Fruit fly (Drosophila melanogaster) whole organism, embryonic: ENCODE measurements around the gene CG33946.

Experiments
- Abd-B ChIP-seq: fragments of 200-800 bp; sonication (Bioruptor generic); optimal IDR thresholded peaks from 2 replicates; lab custom pipeline; 2018; ENCODE audit warnings: missing biosample characterization, mild to moderate bottlenecking, missing genetic modification characterization, moderate library complexity
- Adf1 ChIP-seq: fragments of 200-800 bp; sonication (Bioruptor generic); IDR thresholded peaks from 2 replicates; pipeline ENCODE4 v1.3.6; 2022; ENCODE audit warnings: missing biosample characterization, missing genetic modification characterization
- CG10147 ChIP-seq: fragments of 200-800 bp; sonication (Bioruptor generic); optimal IDR thresholded peaks from 2 replicates; lab custom pipeline; 2019; ENCODE audit warnings: missing biosample characterization, mild to moderate bottlenecking, missing genetic modification characterization, moderate library complexity
- CG10462 ChIP-seq: fragments of 200-800 bp; sonication (Bioruptor generic); optimal IDR thresholded peaks from 2 replicates; lab custom pipeline; 2016; ENCODE audit warnings: missing biosample characterization, missing genetic modification characterization
- CG10543 ChIP-seq: fragments of 200-800 bp; sonication (Bioruptor generic); optimal IDR thresholded peaks from 3 replicates; lab custom pipeline; 2017; ENCODE audit warnings: missing biosample characterization, mild to moderate bottlenecking, missing genetic modification characterization, moderate library complexity
- CG10959 ChIP-seq: fragments of 200-800 bp; sonication (Bioruptor generic); IDR thresholded peaks from 2 replicates; pipeline ENCODE4 v1.3.6; 2022; ENCODE audit warnings: missing biosample characterization, missing genetic modification characterization
- CG11696 ChIP-seq: fragments of 200-800 bp; sonication (Bioruptor generic); IDR thresholded peaks from 2 replicates; pipeline ENCODE4 v1.3.6; 2022; ENCODE audit warnings: missing biosample characterization, missing genetic modification characterization
- CG11723 ChIP-seq: fragments of 200-800 bp; sonication (Bioruptor generic); optimal IDR thresholded peaks from 2 replicates; lab custom pipeline; 2017; ENCODE audit warnings: missing biosample characterization, mild to moderate bottlenecking, missing genetic modification characterization
- CG12155 ChIP-seq: fragments of 200-800 bp; sonication (Bioruptor generic); optimal IDR thresholded peaks from 3 replicates; lab custom pipeline; 2016; ENCODE audit warnings: missing biosample characterization, missing genetic modification characterization
- CG13424 ChIP-seq: fragments of 200-800 bp; sonication (Bioruptor generic); optimal IDR thresholded peaks from 2 replicates; lab custom pipeline; 2019; ENCODE audit warnings: missing biosample characterization, mild to moderate bottlenecking, missing genetic modification characterization, moderate library complexity
- CG14965 ChIP-seq: fragments of 200-800 bp; sonication (Bioruptor generic); optimal IDR thresholded peaks from 2 replicates; lab custom pipeline; 2016; ENCODE audit warnings: missing biosample characterization, missing genetic modification characterization, borderline replicate concordance
- CG15514 ChIP-seq: fragments of 200-800 bp; sonication (Bioruptor generic); optimal IDR thresholded peaks from 3 replicates; lab custom pipeline; 2017; ENCODE audit warnings: missing biosample characterization, missing genetic modification characterization, mild to moderate bottlenecking, moderate library complexity, missing genetic modification reagents
- CG1602 ChIP-seq: fragments of 200-800 bp; sonication (Bioruptor generic); optimal IDR thresholded peaks from 3 replicates; lab custom pipeline; 2016; ENCODE audit warnings: missing biosample characterization, missing genetic modification characterization
- CG16779 ChIP-seq: fragments of 200-800 bp; sonication (Bioruptor generic); IDR thresholded peaks from 2 replicates; pipeline ENCODE4 v1.3.6; 2022; ENCODE audit warnings: missing biosample characterization, missing genetic modification characterization
- CG17612 ChIP-seq: fragments of 200-800 bp; sonication (Bioruptor generic); IDR thresholded peaks from 2 replicates; pipeline ENCODE4 v1.3.6; 2022; ENCODE audit warnings: missing biosample characterization, missing genetic modification characterization
- CG17912 ChIP-seq: fragments of 200-800 bp; sonication (Bioruptor generic); optimal IDR thresholded peaks from 2 replicates; lab custom pipeline; 2018; ENCODE audit warnings: missing biosample characterization, mild to moderate bottlenecking, missing genetic modification characterization
- CG2202 ChIP-seq: fragments of 200-800 bp; sonication (Bioruptor generic); optimal IDR thresholded peaks from 2 replicates; lab custom pipeline; 2018; ENCODE audit warnings: missing biosample characterization, mild to moderate bottlenecking, missing genetic modification characterization
- CG3847 ChIP-seq: fragments of 200-800 bp; sonication (Bioruptor generic); IDR thresholded peaks from 2 replicates; pipeline ENCODE4 v1.3.6; 2022; ENCODE audit warnings: missing biosample characterization, missing genetic modification characterization
- CG4404 ChIP-seq: fragments of 200-800 bp; sonication (Bioruptor generic); IDR thresholded peaks from 2 replicates; pipeline ENCODE4 v1.3.6; 2022; ENCODE audit warnings: missing biosample characterization, missing genetic modification characterization
- CG4424 ChIP-seq: fragments of 200-800 bp; sonication (Bioruptor generic); optimal IDR thresholded peaks from 3 replicates; lab custom pipeline; 2016; ENCODE audit warnings: missing biosample characterization, missing genetic modification characterization
- CG7987 ChIP-seq: fragments of 200-800 bp; sonication (Bioruptor generic); optimal IDR thresholded peaks from 2 replicates; lab custom pipeline; 2018; ENCODE audit warnings: missing biosample characterization, mild to moderate bottlenecking, missing genetic modification characterization, moderate library complexity
- CG8388 ChIP-seq: fragments of 200-800 bp; sonication (Bioruptor generic); optimal IDR thresholded peaks from 2 replicates; lab custom pipeline; 2019; ENCODE audit warnings: missing biosample characterization, mild to moderate bottlenecking, missing genetic modification characterization, moderate library complexity
- CHES-1-like ChIP-seq: fragments of 200-800 bp; sonication (Bioruptor generic); optimal IDR thresholded peaks from 2 replicates; lab custom pipeline; 2016; ENCODE audit warnings: missing biosample characterization, missing genetic modification characterization
- Dad ChIP-seq: fragments of 200-800 bp; sonication (Bioruptor generic); optimal IDR thresholded peaks from 3 replicates; lab custom pipeline; 2016; ENCODE audit warnings: missing biosample characterization, missing genetic modification characterization
- Ets65A ChIP-seq: fragments of 200-800 bp; sonication (Bioruptor generic); peaks from one replicate; lab custom pipeline; 2016; ENCODE audit warnings: missing biosample characterization, missing genetic modification characterization
- HLH54F ChIP-seq: fragments of 200-800 bp; sonication (Bioruptor generic); optimal IDR thresholded peaks from 3 replicates; lab custom pipeline; 2016; ENCODE audit warnings: missing biosample characterization, missing genetic modification characterization
- Kr ChIP-seq: fragments of 200-800 bp; sonication (Bioruptor generic); optimal IDR thresholded peaks from 2 replicates; lab custom pipeline; 2017; ENCODE audit warnings: missing biosample characterization, mild to moderate bottlenecking, missing genetic modification characterization
- Mrtf ChIP-seq: fragments of 200-800 bp; sonication (Bioruptor generic); IDR thresholded peaks from 3 replicates; pipeline ENCODE4 v1.3.6; 2022; ENCODE audit warnings: missing biosample characterization, missing genetic modification characterization
- Nf-YA ChIP-seq: fragments of 200-800 bp; sonication (Bioruptor generic); IDR thresholded peaks from 2 replicates; pipeline ENCODE4 v1.3.6; 2022; ENCODE audit warnings: missing biosample characterization, missing genetic modification characterization
- YL-1 ChIP-seq: fragments of 200-800 bp; sonication (Bioruptor generic); optimal IDR thresholded peaks from 3 replicates; lab custom pipeline; 2017; ENCODE audit warnings: missing biosample characterization, mild to moderate bottlenecking, missing genetic modification characterization
- az2 ChIP-seq: fragments of 200-800 bp; sonication (Bioruptor generic); optimal IDR thresholded peaks from 3 replicates; lab custom pipeline; 2016; ENCODE audit warnings: missing biosample characterization, missing genetic modification characterization
- cas ChIP-seq: fragments of 200-800 bp; sonication (Bioruptor generic); IDR thresholded peaks from 2 replicates; pipeline ENCODE4 v1.3.6; 2022; ENCODE audit warnings: missing biosample characterization, missing genetic modification characterization
- crc ChIP-seq: fragments of 200-800 bp; sonication (Bioruptor generic); optimal IDR thresholded peaks from 2 replicates; lab custom pipeline; 2016; ENCODE audit warnings: missing biosample characterization, missing genetic modification characterization
- crp ChIP-seq, 2 experiments: fragments of 200-800 bp; sonication (Bioruptor generic); optimal IDR thresholded peaks; 2 replicates in 1 of 2; 3 replicates in 1 of 2; lab custom pipeline; 2017; ENCODE audit warnings: missing biosample characterization in 2 of 2, missing genetic modification characterization in 2 of 2, mild to moderate bottlenecking in 1 of 2, moderate library complexity in 1 of 2
- dmrt11E ChIP-seq: fragments of 200-800 bp; sonication (Bioruptor generic); optimal IDR thresholded peaks from 3 replicates; lab custom pipeline; 2018; ENCODE audit warnings: missing biosample characterization, mild to moderate bottlenecking, missing genetic modification characterization, moderate library complexity
- dysf ChIP-seq: fragments of 200-800 bp; sonication (Bioruptor generic); IDR thresholded peaks from 3 replicates; pipeline ENCODE4 v1.3.6; 2022; ENCODE audit warnings: missing biosample characterization, missing genetic modification characterization
- eve ChIP-seq, 2 experiments: fragments of >200 bp; optimal IDR thresholded peaks; 2 replicates each; lab custom pipeline; 2017; ENCODE audit warnings: missing biosample characterization in 2 of 2, missing genetic modification characterization in 2 of 2
- jumu ChIP-seq: fragments of 200-800 bp; sonication (Bioruptor generic); optimal IDR thresholded peaks from 3 replicates; lab custom pipeline; 2016; ENCODE audit warnings: missing biosample characterization, missing genetic modification characterization
- kay ChIP-seq: fragments of 200-800 bp; sonication (Bioruptor generic); optimal IDR thresholded peaks from 2 replicates; lab custom pipeline; 2016; ENCODE audit warnings: missing biosample characterization, missing genetic modification characterization
- kni ChIP-seq: fragments of 200-800 bp; sonication (Bioruptor generic); optimal IDR thresholded peaks from 3 replicates; lab custom pipeline; 2017; ENCODE audit warnings: mild to moderate bottlenecking, missing biosample characterization, missing genetic modification reagents, missing genetic modification characterization
- pfk ChIP-seq: fragments of 200-800 bp; sonication (Bioruptor generic); optimal IDR thresholded peaks from 2 replicates; lab custom pipeline; 2018; ENCODE audit warnings: missing biosample characterization, mild to moderate bottlenecking, missing genetic modification characterization, moderate library complexity
- prd ChIP-seq, 3 experiments: fragments of >200 bp in 2 of 3; fragments of 200-800 bp in 1 of 3; sonication (Bioruptor generic) in 1 of 3; optimal IDR thresholded peaks in 2 of 3; IDR thresholded peaks in 1 of 3; 2 replicates in 2 of 3; 3 replicates in 1 of 3; pipeline versions ENCODE4 v1.3.6 to Lab custom; 2017 to 2022; ENCODE audit warnings: missing biosample characterization in 1 of 3, missing genetic modification characterization in 1 of 3
- psq ChIP-seq: fragments of 200-800 bp; sonication (Bioruptor generic); optimal IDR thresholded peaks from 2 replicates; lab custom pipeline; 2017; ENCODE audit warnings: missing biosample characterization, missing genetic modification characterization
- salm ChIP-seq: fragments of 200-800 bp; sonication (Bioruptor generic); optimal IDR thresholded peaks from 2 replicates; lab custom pipeline; 2018; ENCODE audit warnings: missing biosample characterization, mild to moderate bottlenecking, missing genetic modification characterization
- sc ChIP-seq, 3 experiments: fragments of >200 bp in 2 of 3; fragments of 200-800 bp in 1 of 3; sonication (Bioruptor generic) in 1 of 3; optimal IDR thresholded peaks; 2 replicates in 2 of 3; 3 replicates in 1 of 3; lab custom pipeline; 2017; ENCODE audit warnings: mild to moderate bottlenecking in 1 of 3, missing biosample characterization in 1 of 3, missing genetic modification characterization in 1 of 3, missing genetic modification reagents in 1 of 3
- sd ChIP-seq: fragments of 200-800 bp; sonication (Bioruptor generic); optimal IDR thresholded peaks from 3 replicates; lab custom pipeline; 2018; ENCODE audit warnings: missing biosample characterization, mild to moderate bottlenecking, missing genetic modification characterization, moderate library complexity
- sima ChIP-seq: fragments of 200-800 bp; sonication (Bioruptor generic); optimal IDR thresholded peaks from 2 replicates; lab custom pipeline; 2016; ENCODE audit warnings: missing biosample characterization, missing genetic modification characterization
- sug ChIP-seq: fragments of 200-800 bp; optimal IDR thresholded peaks from 2 replicates; lab custom pipeline; 2019; ENCODE audit warnings: missing biosample characterization, mild to moderate bottlenecking, missing genetic modification characterization, moderate library complexity
- toy ChIP-seq: fragments of 200-800 bp; sonication (Bioruptor generic); IDR thresholded peaks from 2 replicates; pipeline ENCODE4 v1.3.6; 2022; ENCODE audit warnings: missing biosample characterization, missing genetic modification characterization
- tx ChIP-seq: fragments of 200-800 bp; sonication (Bioruptor generic); optimal IDR thresholded peaks from 2 replicates; lab custom pipeline; 2016; ENCODE audit warnings: missing biosample characterization, missing genetic modification characterization
- yki ChIP-seq: fragments of >200 bp; optimal IDR thresholded peaks from 3 replicates; lab custom pipeline; 2018

Gene CG33946

DNA sequence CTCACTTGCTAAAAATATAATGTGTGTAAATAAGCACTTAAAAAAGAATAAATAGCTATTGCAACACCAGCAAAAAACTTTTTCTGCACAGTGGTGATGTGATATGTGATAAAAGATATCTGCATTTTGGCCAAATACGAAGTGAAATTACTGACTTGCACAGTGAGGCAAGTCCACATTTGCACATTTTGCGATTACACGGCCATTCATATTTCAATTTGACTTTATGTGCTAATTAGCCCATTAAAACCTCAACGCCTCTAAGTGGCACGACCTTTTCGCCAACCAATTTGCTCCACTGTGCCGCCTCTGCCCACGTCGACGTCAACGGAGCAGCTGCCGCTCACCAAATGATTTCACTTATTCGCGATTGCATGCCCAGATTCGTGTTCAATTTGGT, at the start of gene CG33946 (continued):
- TF ChIP-seq CG7987 (GFP tag; lab: Kevin White, UChicago) (no peak), Kr (GFP tag; lab: Kevin White, UChicago) (no peak), Mrtf (GFP tag; lab: Robert Waterston, UW) (no peak), Nf-YA (GFP tag; lab: Robert Waterston, UW) (no peak), CG12155 (no peak), CG17612 (no peak), sima (GFP tag; lab: Kevin White, UChicago) (no peak), pfk (GFP tag; lab: Kevin White, UChicago) (no peak), az2 (GFP tag; lab: Kevin White, UChicago) (peak; percentile 23), CG11723 (no peak), kay (GFP tag; lab: Kevin White, UChicago) (no peak), Abd-B (GFP tag; lab: Kevin White, UChicago) (no peak), sd (tag; lab: Kevin White, UChicago) (no peak), yki (lab: Kevin White, UChicago) (no peak), CHES-1-like (GFP tag; lab: Kevin White, UChicago) (no peak), CG10543 (GFP tag; lab: Kevin White, UChicago) (no peak), CG4424 (GFP tag; lab: Kevin White, UChicago) (peak; percentile 35), tx (GFP tag; lab: Kevin White, UChicago) (no peak), sug (tag; lab: Kevin White, UChicago) (no peak), CG4404 (GFP tag; lab: Robert Waterston, UW) (peak; percentile 54), Ets65A (GFP tag; lab: Kevin White, UChicago) (peak; percentile 39), YL-1 (no peak), CG3847 (no peak), CG2202 (tag; lab: Kevin White, UChicago) (no peak), CG14965 (GFP tag; lab: Kevin White, UChicago) (no peak), CG11696 (no peak), crp (GFP tag; optimal IDR thresholded peaks at IDR 0.05; lab: Kevin White, UChicago) (no peak), Adf1 (peak; percentile 16), CG1602 (GFP tag; lab: Kevin White, UChicago) (peak; percentile 25), prd (optimal IDR thresholded peaks at IDR 0.05; lab: Kevin White, UChicago) (no peak), prd (GFP tag; IDR thresholded peaks at IDR 0.05; lab: Robert Waterston, UW) (peak; percentile 73; the same call in 2 of the 3 replicates), sc (optimal IDR thresholded peaks at IDR 0.05; lab: Kevin White, UChicago) (no peak), sc (GFP tag; optimal IDR thresholded peaks at IDR 0.05; lab: Kevin White, UChicago) (no peak), CG15514 (GFP tag; lab: Kevin White, UChicago) (no peak), eve (GFP tag; optimal IDR thresholded peaks at IDR 0.05; lab: Kevin White, UChicago) (peak in 1 of 2 experiments; percentile 15), CG17912 (GFP tag; lab: Kevin White, UChicago) (no peak), dysf (GFP tag; lab: Robert Waterston, UW) (peak; percentile 24; the same call in 1 of the 3 replicates), Dad (GFP tag; lab: Kevin White, UChicago) (no peak), psq (GFP tag; lab: Kevin White, UChicago) (no peak), CG13424 (no peak), salm (no peak), CG8388 (GFP tag; lab: Kevin White, UChicago) (no peak), jumu (GFP tag; lab: Kevin White, UChicago) (no peak), cas (GFP tag; lab: Robert Waterston, UW) (no peak), CG10959 (GFP tag; lab: Robert Waterston, UW) (peak; percentile 58), toy (GFP tag; lab: Robert Waterston, UW) (no peak), CG10462 (GFP tag; lab: Kevin White, UChicago) (no peak), CG10147 (GFP tag; lab: Kevin White, UChicago) (no peak), CG16779 (no peak), HLH54F (GFP tag; lab: Kevin White, UChicago) (peak; percentile 4), crc (GFP tag; lab: Kevin White, UChicago) (no peak), kni (GFP tag; lab: Kevin White, UChicago) (no peak), dmrt11E (tag; lab: Kevin White, UChicago) (no peak)
